Fruit fly (Drosophila melanogaster) whole organism, adult: Measurements from ENCODE around the gene Ptpmeg.

ENCODE experiments used
- Crg-1 ChIP-seq: fragments of 200-800 bp; sonication (Bioruptor generic); optimal IDR thresholded peaks from 2 replicates; lab custom pipeline; 2016; ENCODE audit warnings: missing biosample characterization, missing genetic modification characterization
- Hr96 ChIP-seq: fragments of 200-800 bp; sonication (Bioruptor generic); optimal IDR thresholded peaks from 2 replicates; lab custom pipeline; 2016; ENCODE audit warnings: missing biosample characterization, missing genetic modification characterization
- bab1 ChIP-seq: fragments of 200-800 bp; sonication (Bioruptor generic); optimal IDR thresholded peaks from 3 replicates; lab custom pipeline; 2019; ENCODE audit warnings: missing biosample characterization, mild to moderate bottlenecking, missing genetic modification characterization, moderate library complexity
- cnc ChIP-seq, 2 experiments: fragments of >200 bp; optimal IDR thresholded peaks; 2 replicates each; lab custom pipeline; 2017
- ovo ChIP-seq: fragments of 200-800 bp; sonication (Bioruptor generic); optimal IDR thresholded peaks from 2 replicates; lab custom pipeline; 2016; ENCODE audit warnings: missing biosample characterization, missing genetic modification characterization

DNA sequence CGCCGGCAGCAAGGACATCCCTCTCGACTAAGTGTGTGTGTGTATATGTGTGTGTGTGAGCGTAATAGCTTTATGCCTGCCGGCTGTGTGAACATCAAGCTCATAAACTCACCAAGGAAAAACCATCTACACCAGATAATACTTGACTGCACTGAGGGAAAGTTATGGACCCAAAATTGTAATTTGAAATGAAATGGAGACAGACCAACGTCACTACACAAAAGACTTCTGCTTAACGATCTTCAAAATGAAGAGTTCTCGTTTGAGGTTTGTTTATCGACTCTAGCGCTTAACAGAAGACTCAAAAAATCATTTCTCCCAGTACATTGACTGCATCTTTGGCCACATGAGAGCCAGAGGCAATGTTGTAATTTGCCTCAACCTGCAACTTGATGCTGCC, 60.2 kb downstream of the Ptpmeg start:
- TF ChIP-seq ovo (no peak), Crg-1 (no peak), cnc (optimal IDR thresholded peaks at IDR 0.05; lab: Kevin White, UChicago) (no peak), bab1 (no peak), Hr96 (GFP tag; lab: Kevin White, UChicago) (no peak)
